Fruit fly (Drosophila melanogaster) whole organism, wandering third instar larva: ENCODE data around the gene Gbeta5.

ENCODE experiments used
- Myc ChIP-seq: fragments of >200 bp; optimal IDR thresholded peaks from 2 replicates; lab custom pipeline; 2017
- brk ChIP-seq: fragments of 200-800 bp; sonication (Bioruptor generic); optimal IDR thresholded peaks from 2 replicates; lab custom pipeline; 2016; ENCODE audit warnings: missing biosample characterization, mild to moderate bottlenecking, missing genetic modification characterization
- pan ChIP-seq: fragments of >200 bp; optimal IDR thresholded peaks from 2 replicates; lab custom pipeline; 2017
- psq ChIP-seq: fragments of 200-800 bp; sonication (Bioruptor generic); optimal IDR thresholded peaks from 3 replicates; lab custom pipeline; 2017; ENCODE audit warnings: missing biosample characterization, mild to moderate bottlenecking, missing genetic modification characterization, moderate library complexity

DNA sequence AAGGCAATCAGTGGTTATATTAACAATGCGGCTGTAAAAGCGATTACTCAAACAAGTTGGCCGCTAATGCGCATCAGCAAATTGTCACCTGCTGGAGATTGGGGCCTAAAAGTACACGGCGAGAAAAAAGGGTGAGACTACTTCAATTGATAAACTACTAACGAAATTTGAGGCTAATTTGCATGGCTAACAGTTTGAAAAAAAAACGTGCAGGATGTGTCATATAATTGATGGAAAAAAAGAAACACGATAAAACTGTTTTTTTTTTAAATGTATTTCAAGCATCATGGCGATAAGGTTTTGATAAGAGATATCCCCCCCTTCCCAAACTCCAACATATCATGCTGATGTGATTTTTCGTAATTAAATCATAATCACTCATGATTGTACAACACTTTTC lies 39.4 kb downstream of the Gbeta5 start:
- TF ChIP-seq Myc (lab: Kevin White, UChicago) (no peak), psq (GFP tag; lab: Kevin White, UChicago) (no peak), pan (lab: Kevin White, UChicago) (no peak), brk (GFP tag; lab: Kevin White, UChicago) (no peak)
